Fruit fly (Drosophila melanogaster): ENCODE data around the gene CG8565.

Gene CG8565

DNA sequence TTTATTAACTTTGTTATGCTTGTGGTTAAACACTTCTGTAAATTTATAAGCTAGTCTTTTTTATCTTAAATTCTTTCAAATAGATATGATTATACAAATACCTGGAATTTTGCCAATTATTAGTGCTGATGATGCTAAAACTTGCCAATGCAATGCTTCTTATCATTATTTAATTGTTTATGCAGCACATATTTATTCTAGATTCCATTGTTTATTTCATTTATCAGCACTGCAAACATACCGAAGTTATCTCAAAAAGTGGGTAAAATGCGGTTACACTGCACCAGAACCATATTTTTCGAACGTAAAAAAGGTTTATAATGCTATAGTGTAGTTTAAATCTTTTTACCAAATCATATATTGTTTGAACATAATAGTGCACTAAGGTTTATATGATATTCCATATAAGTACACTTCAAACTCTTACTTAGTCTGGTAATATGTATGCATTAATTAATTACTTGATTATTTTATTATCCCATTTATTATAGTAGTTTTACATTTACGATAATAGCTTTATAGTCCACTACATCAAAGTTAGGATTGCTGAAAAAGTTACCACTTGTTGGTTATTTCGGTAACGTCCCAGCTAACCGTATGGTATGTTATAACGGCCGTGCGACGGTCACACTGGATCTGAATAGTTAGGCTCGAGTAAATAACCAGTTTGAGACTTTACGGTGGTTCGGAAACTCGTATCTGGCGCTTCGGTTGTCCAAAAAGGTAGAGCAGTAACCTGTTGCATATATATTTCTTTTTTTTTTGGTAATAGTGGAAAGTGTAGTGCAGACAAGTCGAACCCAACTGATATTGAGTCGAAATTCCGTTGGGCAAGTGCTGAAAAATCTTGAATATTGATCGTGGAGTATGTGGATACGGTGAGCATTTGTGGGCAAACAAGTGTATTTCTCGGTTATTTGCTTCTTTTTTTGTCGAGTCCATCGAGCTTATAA is 49.1 kb upstream of the CG8565 start, which contains the start of gene Rhp (continued):
- TF ChIP-seq CG14050 (GFP tag; IDR thresholded peaks at IDR 0.05) (0 out of 3 replicates have a peak, but pooled peaks have one; percentile 9), org-1 (GFP tag; optimal IDR thresholded peaks at IDR 0.05) (no peak), CG2199 (GFP tag; IDR thresholded peaks at IDR 0.05) (peak; percentile 68; the same call in 1 of the 3 replicates), CG12659 (GFP tag; optimal IDR thresholded peaks at IDR 0.05) (peak; percentile 12), CG31365 (tag; optimal IDR thresholded peaks at IDR 0.05) (peak; percentile 49), Asciz (GFP tag; optimal IDR thresholded peaks at IDR 0.05) (peak; percentile 64), dati (GFP tag; IDR thresholded peaks at IDR 0.05) (no peak), Usf (GFP tag; optimal IDR thresholded peaks at IDR 0.05) (no peak), CG15514 (GFP tag; optimal IDR thresholded peaks at IDR 0.05) (peak; percentile 23), CG16863 (GFP tag; optimal IDR thresholded peaks at IDR 0.05) (peak; percentile 4), ci (GFP tag; IDR thresholded peaks at IDR 0.05) (peak; percentile 31; the same call in 1 of the 3 replicates), wek (GFP tag; optimal IDR thresholded peaks at IDR 0.05) (peak; percentile 80), CG12391 (tag; optimal IDR thresholded peaks at IDR 0.05) (peak; percentile 11), CG4328 (GFP tag; optimal IDR thresholded peaks at IDR 0.05) (peak; percentile 50), CG8924 (tag; optimal IDR thresholded peaks at IDR 0.05) (peak; percentile 33), so (GFP tag; IDR thresholded peaks at IDR 0.05) (peak; percentile 38; the same call in 2 of the 3 replicates), Fer2 (tag; optimal IDR thresholded peaks at IDR 0.05) (peak; percentile 35), CG15696 (tag; optimal IDR thresholded peaks at IDR 0.05) (peak; percentile 75), CG17359 (tag; optimal IDR thresholded peaks at IDR 0.05) (peak; percentile 78), CG1832 (GFP tag; optimal IDR thresholded peaks at IDR 0.05) (no peak), fd3F (GFP tag; optimal IDR thresholded peaks at IDR 0.05) (peak; percentile 58), Deaf1 (tag; optimal IDR thresholded peaks at IDR 0.05) (no peak), CG17385 (GFP tag; optimal IDR thresholded peaks at IDR 0.05) (peak; percentile 44), CG10979 (tag; optimal IDR thresholded peaks at IDR 0.05) (no peak), B-H2 (GFP tag; optimal IDR thresholded peaks at IDR 0.05) (peak; percentile 7), fd64A (GFP tag; optimal IDR thresholded peaks at IDR 0.05) (peak; percentile 35), MESR4 (GFP tag; optimal IDR thresholded peaks at IDR 0.05) (peak; percentile 18), Fer1 (GFP tag; optimal IDR thresholded peaks at IDR 0.05) (peak; percentile 66), onecut (GFP tag; IDR thresholded peaks at IDR 0.05) (peak; percentile 49), lola (GFP tag; optimal IDR thresholded peaks at IDR 0.05) (peak in 1 of 3 experiments; percentile 23), da (GFP tag; optimal IDR thresholded peaks at IDR 0.05) (no peak), oc (tag; optimal IDR thresholded peaks at IDR 0.05) (no peak), CG10209 (GFP tag; optimal IDR thresholded peaks at IDR 0.05) (peak; percentile 43), CG9727 (GFP tag; optimal IDR thresholded peaks at IDR 0.05) (peak; percentile 36), CG16813 (GFP tag; IDR thresholded peaks at IDR 0.05; ENCODE audit: partially characterized antibody) (peak; percentile 27; the same call in 1 of the 3 replicates), CG6683 (GFP tag; optimal IDR thresholded peaks at IDR 0.05) (peak; percentile 23), Blimp-1 (GFP tag; optimal IDR thresholded peaks at IDR 0.05) (peak; percentile 64), scrt (GFP tag; optimal IDR thresholded peaks at IDR 0.05) (peak; percentile 3), CG8359 (GFP tag; optimal IDR thresholded peaks at IDR 0.05; ENCODE audit: borderline replicate concordance) (peak; percentile 25), gt (GFP tag; IDR thresholded peaks at IDR 0.05) (no peak), CrebB (tag; optimal IDR thresholded peaks at IDR 0.05) (peak; percentile 76), CG7987 (GFP tag; optimal IDR thresholded peaks at IDR 0.05) (peak; percentile 62), CG17361 (GFP tag; IDR thresholded peaks at IDR 0.05) (peak; percentile 37; the same call in 1 of the 3 replicates), kni (GFP tag; optimal IDR thresholded peaks at IDR 0.05) (peak; percentile 17), Eip74EF (GFP tag; optimal IDR thresholded peaks at IDR 0.05) (peak in 1 of 2 experiments; percentile 17)

Data from whole organism, embryonic.